Fruit fly (Drosophila melanogaster) whole organism, embryonic: ENCODE data around the gene CG8112.

Experiments used
- C15 ChIP-seq: fragments of 200-800 bp; sonication (Bioruptor generic); IDR thresholded peaks from 3 replicates; pipeline ENCODE4 v1.3.6; 2022; ENCODE audit warnings: missing biosample characterization, missing genetic modification characterization
- CG10366 ChIP-seq: fragments of 200-800 bp; sonication (Bioruptor generic); IDR thresholded peaks from 2 replicates; pipeline ENCODE4 v1.3.6; 2022; ENCODE audit warnings: missing biosample characterization, missing genetic modification characterization
- CG10543 ChIP-seq: fragments of 200-800 bp; sonication (Bioruptor generic); optimal IDR thresholded peaks from 3 replicates; lab custom pipeline; 2017; ENCODE audit warnings: missing biosample characterization, mild to moderate bottlenecking, missing genetic modification characterization, moderate library complexity
- CG11696 ChIP-seq: fragments of 200-800 bp; sonication (Bioruptor generic); IDR thresholded peaks from 2 replicates; pipeline ENCODE4 v1.3.6; 2022; ENCODE audit warnings: missing biosample characterization, missing genetic modification characterization
- CG11723 ChIP-seq: fragments of 200-800 bp; sonication (Bioruptor generic); optimal IDR thresholded peaks from 2 replicates; lab custom pipeline; 2017; ENCODE audit warnings: missing biosample characterization, mild to moderate bottlenecking, missing genetic modification characterization
- CG15011 ChIP-seq: fragments of 200-800 bp; sonication (Bioruptor generic); optimal IDR thresholded peaks from 3 replicates; lab custom pipeline; 2018; ENCODE audit warnings: missing biosample characterization, mild to moderate bottlenecking, missing genetic modification characterization
- CG15269 ChIP-seq: fragments of 200-800 bp; sonication (Bioruptor generic); optimal IDR thresholded peaks from 2 replicates; lab custom pipeline; 2018; ENCODE audit warnings: missing biosample characterization, mild to moderate bottlenecking, missing genetic modification characterization, moderate library complexity
- CG1602 ChIP-seq: fragments of 200-800 bp; sonication (Bioruptor generic); optimal IDR thresholded peaks from 3 replicates; lab custom pipeline; 2016; ENCODE audit warnings: missing biosample characterization, missing genetic modification characterization
- CG17328 ChIP-seq: fragments of 200-800 bp; sonication (Bioruptor generic); IDR thresholded peaks from 2 replicates; pipeline ENCODE4 v1.3.6; 2022; ENCODE audit warnings: missing biosample characterization, missing genetic modification characterization
- CG17802 ChIP-seq: fragments of 200-800 bp; sonication (Bioruptor generic); optimal IDR thresholded peaks from 2 replicates; lab custom pipeline; 2018; ENCODE audit warnings: missing biosample characterization, mild to moderate bottlenecking, missing genetic modification characterization, moderate library complexity
- CG18619 ChIP-seq: fragments of 200-800 bp; sonication (Bioruptor generic); optimal IDR thresholded peaks from 3 replicates; lab custom pipeline; 2017; ENCODE audit warnings: missing biosample characterization, mild to moderate bottlenecking, missing genetic modification characterization
- CG3847 ChIP-seq: fragments of 200-800 bp; sonication (Bioruptor generic); IDR thresholded peaks from 2 replicates; pipeline ENCODE4 v1.3.6; 2022; ENCODE audit warnings: missing biosample characterization, missing genetic modification characterization
- CG4424 ChIP-seq: fragments of 200-800 bp; sonication (Bioruptor generic); optimal IDR thresholded peaks from 3 replicates; lab custom pipeline; 2016; ENCODE audit warnings: missing biosample characterization, missing genetic modification characterization
- CG4617 ChIP-seq: fragments of 200-800 bp; sonication (Bioruptor generic); optimal IDR thresholded peaks from 3 replicates; lab custom pipeline; 2016; ENCODE audit warnings: missing biosample characterization, missing genetic modification characterization, borderline replicate concordance
- CG6654 ChIP-seq: fragments of 200-800 bp; sonication (Bioruptor generic); optimal IDR thresholded peaks from 2 replicates; lab custom pipeline; 2017; ENCODE audit warnings: missing biosample characterization, mild to moderate bottlenecking, missing genetic modification characterization
- CG7271 ChIP-seq: fragments of 200-800 bp; sonication (Bioruptor generic); optimal IDR thresholded peaks from 2 replicates; lab custom pipeline; 2018; ENCODE audit warnings: missing biosample characterization, mild to moderate bottlenecking, missing genetic modification characterization, moderate library complexity
- CG8281 ChIP-seq: fragments of 200-800 bp; sonication (Bioruptor generic); optimal IDR thresholded peaks from 2 replicates; lab custom pipeline; 2018; ENCODE audit warnings: missing biosample characterization, mild to moderate bottlenecking, missing genetic modification characterization, moderate library complexity
- CG8388 ChIP-seq: fragments of 200-800 bp; sonication (Bioruptor generic); optimal IDR thresholded peaks from 2 replicates; lab custom pipeline; 2019; ENCODE audit warnings: missing biosample characterization, mild to moderate bottlenecking, missing genetic modification characterization, moderate library complexity
- Chrac-16 ChIP-seq: fragments of 200-800 bp; sonication (Bioruptor generic); optimal IDR thresholded peaks from 3 replicates; lab custom pipeline; 2016; ENCODE audit warnings: missing biosample characterization, missing genetic modification characterization
- CkIIα-i1 ChIP-seq: fragments of 200-800 bp; sonication (Bioruptor generic); IDR thresholded peaks from 2 replicates; pipeline ENCODE4 v1.3.6; 2022; ENCODE audit warnings: missing biosample characterization, missing genetic modification characterization
- CrebB ChIP-seq: fragments of 200-800 bp; sonication (Bioruptor generic); optimal IDR thresholded peaks from 3 replicates; lab custom pipeline; 2018; ENCODE audit warnings: missing biosample characterization, mild to moderate bottlenecking, missing genetic modification characterization
- HHEX ChIP-seq: fragments of 200-800 bp; sonication (Bioruptor generic); optimal IDR thresholded peaks from 3 replicates; lab custom pipeline; 2017; ENCODE audit warnings: missing biosample characterization, mild to moderate bottlenecking, missing genetic modification characterization, missing genetic modification reagents
- Hand ChIP-seq: fragments of 200-800 bp; sonication (Bioruptor generic); optimal IDR thresholded peaks from 2 replicates; lab custom pipeline; 2017; ENCODE audit warnings: mild to moderate bottlenecking, missing biosample characterization, missing genetic modification reagents, missing genetic modification characterization
- HmgD ChIP-seq: fragments of 200-800 bp; sonication (Bioruptor generic); optimal IDR thresholded peaks from 3 replicates; lab custom pipeline; 2016; ENCODE audit warnings: missing biosample characterization, missing genetic modification characterization
- MESR4 ChIP-seq: fragments of 200-800 bp; sonication (Bioruptor generic); optimal IDR thresholded peaks from 2 replicates; lab custom pipeline; 2018; ENCODE audit warnings: missing biosample characterization, mild to moderate bottlenecking, missing genetic modification characterization, moderate library complexity
- Mad ChIP-seq: fragments of 200-800 bp; sonication (Bioruptor generic); optimal IDR thresholded peaks from 2 replicates; lab custom pipeline; 2016; ENCODE audit warnings: missing biosample characterization, missing genetic modification characterization
- NC2β ChIP-seq: fragments of 200-800 bp; sonication (Bioruptor generic); optimal IDR thresholded peaks from 2 replicates; lab custom pipeline; 2016; ENCODE audit warnings: missing biosample characterization, missing genetic modification characterization
- Ptx1 ChIP-seq: fragments of 200-800 bp; sonication (Bioruptor generic); IDR thresholded peaks from 2 replicates; pipeline ENCODE4 v1.3.6; 2022; ENCODE audit warnings: missing biosample characterization, missing genetic modification characterization
- Scr ChIP-seq: fragments of 200-800 bp; sonication (Bioruptor generic); IDR thresholded peaks from 2 replicates; pipeline ENCODE4 v1.3.6; 2022; ENCODE audit warnings: missing biosample characterization, missing genetic modification characterization; ENCODE audit not compliant: partially characterized antibody
- Side ChIP-seq: fragments of 200-800 bp; sonication (Bioruptor generic); optimal IDR thresholded peaks from 2 replicates; lab custom pipeline; 2016; ENCODE audit warnings: missing biosample characterization, missing genetic modification characterization
- Ssrp ChIP-seq: fragments of 200-800 bp; sonication (Bioruptor generic); optimal IDR thresholded peaks from 2 replicates; lab custom pipeline; 2018; ENCODE audit warnings: missing biosample characterization, mild to moderate bottlenecking, missing genetic modification characterization, moderate library complexity
- Usf ChIP-seq: fragments of 200-800 bp; sonication (Bioruptor generic); optimal IDR thresholded peaks from 2 replicates; lab custom pipeline; 2017; ENCODE audit warnings: missing genotype, missing biosample characterization, missing genetic modification characterization
- cas ChIP-seq: fragments of 200-800 bp; sonication (Bioruptor generic); IDR thresholded peaks from 2 replicates; pipeline ENCODE4 v1.3.6; 2022; ENCODE audit warnings: missing biosample characterization, missing genetic modification characterization
- crp ChIP-seq, 2 experiments: fragments of 200-800 bp; sonication (Bioruptor generic); optimal IDR thresholded peaks; 2 replicates in 1 of 2; 3 replicates in 1 of 2; lab custom pipeline; 2017; ENCODE audit warnings: missing biosample characterization in 2 of 2, missing genetic modification characterization in 2 of 2, mild to moderate bottlenecking in 1 of 2, moderate library complexity in 1 of 2
- gcm2 ChIP-seq: fragments of 200-800 bp; sonication (Bioruptor generic); optimal IDR thresholded peaks from 2 replicates; lab custom pipeline; 2016; ENCODE audit warnings: missing biosample characterization, missing genetic modification characterization
- gro ChIP-seq: fragments of 200-800 bp; sonication (Bioruptor generic); optimal IDR thresholded peaks from 2 replicates; lab custom pipeline; 2016; ENCODE audit warnings: missing biosample characterization, missing genetic modification characterization
- gt ChIP-seq: fragments of 200-800 bp; sonication (Bioruptor generic); IDR thresholded peaks from 2 replicates; pipeline ENCODE4 v1.3.6; 2022; ENCODE audit warnings: missing biosample characterization, missing genetic modification characterization
- ham ChIP-seq: fragments of 200-800 bp; sonication (Bioruptor generic); IDR thresholded peaks from 2 replicates; pipeline ENCODE4 v1.3.6; 2022; ENCODE audit warnings: missing biosample characterization, missing genetic modification characterization
- inv ChIP-seq: fragments of 200-800 bp; sonication (Bioruptor generic); IDR thresholded peaks from 2 replicates; pipeline ENCODE4 v1.3.6; 2022; ENCODE audit warnings: missing biosample characterization, missing genetic modification characterization; ENCODE audit not compliant: partially characterized antibody
- lbe ChIP-seq: fragments of 200-800 bp; sonication (Bioruptor generic); optimal IDR thresholded peaks from 2 replicates; lab custom pipeline; 2016; ENCODE audit warnings: missing biosample characterization, mild to moderate bottlenecking, missing genetic modification characterization
- lilli ChIP-seq: fragments of 200-800 bp; sonication (Bioruptor generic); optimal IDR thresholded peaks from 3 replicates; lab custom pipeline; 2016; ENCODE audit warnings: missing biosample characterization, missing genetic modification characterization
- lola ChIP-seq, 3 experiments: fragments of >200 bp in 2 of 3; fragments of 200-800 bp in 1 of 3; sonication (Bioruptor generic) in 1 of 3; optimal IDR thresholded peaks; 2 replicates each; lab custom pipeline; 2017 to 2019; ENCODE audit warnings: missing biosample characterization in 3 of 3, missing genetic modification characterization in 3 of 3, mild to moderate bottlenecking in 1 of 3, moderate library complexity in 1 of 3
- org-1 ChIP-seq: fragments of 200-800 bp; sonication (Bioruptor generic); optimal IDR thresholded peaks from 2 replicates; lab custom pipeline; 2017; ENCODE audit warnings: missing biosample characterization, missing genetic modification characterization
- peb ChIP-seq: fragments of 200-800 bp; sonication (Bioruptor generic); IDR thresholded peaks from 2 replicates; pipeline ENCODE4 v1.3.6; 2022; ENCODE audit warnings: missing biosample characterization, missing genetic modification characterization
- pros ChIP-seq: fragments of 200-800 bp; sonication (Bioruptor generic); optimal IDR thresholded peaks from 3 replicates; lab custom pipeline; 2019; ENCODE audit warnings: missing biosample characterization, mild to moderate bottlenecking, missing genetic modification characterization, moderate library complexity
- pum ChIP-seq: fragments of 200-800 bp; sonication (Bioruptor generic); optimal IDR thresholded peaks from 2 replicates; lab custom pipeline; 2016; ENCODE audit warnings: missing biosample characterization, missing genetic modification characterization
- sima ChIP-seq: fragments of 200-800 bp; sonication (Bioruptor generic); optimal IDR thresholded peaks from 2 replicates; lab custom pipeline; 2016; ENCODE audit warnings: missing biosample characterization, missing genetic modification characterization
- sqz ChIP-seq: fragments of 200-800 bp; sonication (Bioruptor generic); optimal IDR thresholded peaks from 3 replicates; lab custom pipeline; 2018; ENCODE audit warnings: missing biosample characterization, mild to moderate bottlenecking, missing genetic modification characterization
- tap ChIP-seq: fragments of 200-800 bp; optimal IDR thresholded peaks from 3 replicates; lab custom pipeline; 2019; ENCODE audit warnings: missing biosample characterization, mild to moderate bottlenecking, missing genetic modification characterization, moderate library complexity

The CG8112 gene

DNA sequence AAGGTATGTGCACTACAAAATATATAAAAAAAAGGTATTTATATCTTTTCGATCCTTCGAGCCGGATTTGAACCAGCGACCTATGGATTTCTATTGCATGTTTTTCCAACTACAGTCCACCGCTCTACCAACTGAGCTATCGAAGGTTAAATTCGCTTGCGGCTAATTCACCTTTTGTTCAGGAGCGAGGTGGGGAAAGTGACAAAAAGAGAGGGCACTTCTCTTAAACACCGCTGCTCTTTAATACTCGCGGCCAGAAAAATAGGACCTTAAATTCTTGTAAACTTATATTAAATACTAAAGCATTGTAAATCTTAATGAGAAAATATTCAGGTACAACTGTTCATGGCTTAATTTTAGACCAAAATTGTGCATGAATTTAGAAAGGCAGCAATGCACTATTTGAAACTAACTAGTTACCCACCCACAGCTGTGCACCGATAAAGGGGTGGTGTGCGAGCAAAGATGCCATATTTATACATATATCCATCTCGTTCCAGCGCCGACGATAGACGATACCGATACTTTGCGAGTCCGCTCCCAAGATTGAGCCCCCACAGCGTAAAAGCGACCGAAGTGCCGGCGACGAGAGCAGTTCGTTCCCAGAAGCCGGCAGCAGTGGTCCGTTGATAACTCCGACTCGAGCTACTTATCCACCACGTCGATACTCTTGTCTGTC is 43.6 kb upstream of the CG8112 start (continued):
- peak; percentile 95 for TF ChIP-seq CG3847 (GFP tag; lab: Robert Waterston, UW)
- peak; percentile 98 for TF ChIP-seq CG8388
- TF ChIP-seq pros (GFP tag; lab: Kevin White, UChicago): peak; percentile 87
- peak; percentile 91 for TF ChIP-seq gt
- peak; percentile 98 for TF ChIP-seq gro (GFP tag; lab: Kevin White, UChicago)
- peak; percentile 98 for TF ChIP-seq CG15269
- peak; percentile 92 for TF ChIP-seq cas
- TF ChIP-seq Ptx1: peak; percentile 96
- peak; percentile 94 for TF ChIP-seq gcm2 (GFP tag; lab: Kevin White, UChicago)
- TF ChIP-seq CG10366: peak; percentile 96
- peak; percentile 96 for TF ChIP-seq Ssrp (tag; lab: Kevin White, UChicago)
- TF ChIP-seq inv (GFP tag; lab: Robert Waterston, UW): peak; percentile 21
- TF ChIP-seq CG8281 (tag; lab: Kevin White, UChicago): peak; percentile 87
- TF ChIP-seq Usf: peak; percentile 96
- TF ChIP-seq CG11696 (GFP tag; lab: Robert Waterston, UW): peak; percentile 100
- peak; percentile 97 for TF ChIP-seq CG18619 (GFP tag; lab: Kevin White, UChicago)
- peak; percentile 99 for TF ChIP-seq HHEX (GFP tag; lab: Kevin White, UChicago)
- peak; percentile 89 for TF ChIP-seq CG6654 (GFP tag; lab: Kevin White, UChicago)
- peak; percentile 87 for TF ChIP-seq CG17802 (tag; lab: Kevin White, UChicago)
- peak in 1 of 3 experiments; percentile 96 for TF ChIP-seq lola (GFP tag; optimal IDR thresholded peaks at IDR 0.05; lab: Kevin White, UChicago)
- TF ChIP-seq CG7271: peak; percentile 92
- peak; percentile 98 for TF ChIP-seq CG4424
- peak; percentile 98 for TF ChIP-seq CG15011
- peak; percentile 95 for TF ChIP-seq sqz (GFP tag; lab: Kevin White, UChicago)
- TF ChIP-seq CrebB (tag; lab: Kevin White, UChicago): peak; percentile 98
- peak; percentile 96 for TF ChIP-seq Mad
- TF ChIP-seq NC2β: peak; percentile 98
- TF ChIP-seq tap (tag; lab: Kevin White, UChicago): peak; percentile 98
- TF ChIP-seq crp (GFP tag; optimal IDR thresholded peaks at IDR 0.05; lab: Kevin White, UChicago): peak; percentile 32 to 77
- TF ChIP-seq Chrac-16 (GFP tag; lab: Kevin White, UChicago): peak; percentile 97
- TF ChIP-seq CG1602 (GFP tag; lab: Kevin White, UChicago): peak; percentile 96
- TF ChIP-seq Scr (GFP tag; lab: Robert Waterston, UW): peak; percentile 61
- peak; percentile 95 for TF ChIP-seq HmgD
- TF ChIP-seq MESR4 (GFP tag; lab: Kevin White, UChicago): peak; percentile 81
- peak; percentile 95 for TF ChIP-seq CG11723 (GFP tag; lab: Kevin White, UChicago)
- TF ChIP-seq sima (GFP tag; lab: Kevin White, UChicago): peak; percentile 94
- peak; percentile 98 for TF ChIP-seq CG10543 (GFP tag; lab: Kevin White, UChicago)
- TF ChIP-seq pum (GFP tag; lab: Kevin White, UChicago): peak; percentile 97
- peak; percentile 85 for TF ChIP-seq ham (GFP tag; lab: Robert Waterston, UW)
- TF ChIP-seq CG17328 (GFP tag; lab: Robert Waterston, UW): peak; percentile 98
- TF ChIP-seq CG4617: peak; percentile 92
- TF ChIP-seq lilli (GFP tag; lab: Kevin White, UChicago): peak; percentile 99
- peak; percentile 94 for TF ChIP-seq C15 (GFP tag; lab: Robert Waterston, UW)
- TF ChIP-seq lbe (GFP tag; lab: Kevin White, UChicago): peak; percentile 97
- TF ChIP-seq CkIIα-i1 (GFP tag; lab: Robert Waterston, UW): 0 out of 2 replicates have a peak, but pooled peaks have one; percentile 61
- peak; percentile 98 for TF ChIP-seq Hand (GFP tag; lab: Kevin White, UChicago)
- peak; percentile 98 for TF ChIP-seq Side
- TF ChIP-seq peb (GFP tag; lab: Robert Waterston, UW): peak; percentile 91
- TF ChIP-seq org-1: peak; percentile 97
